Fruit fly (Drosophila melanogaster): ENCODE data around the gene CG18563.

DNA sequence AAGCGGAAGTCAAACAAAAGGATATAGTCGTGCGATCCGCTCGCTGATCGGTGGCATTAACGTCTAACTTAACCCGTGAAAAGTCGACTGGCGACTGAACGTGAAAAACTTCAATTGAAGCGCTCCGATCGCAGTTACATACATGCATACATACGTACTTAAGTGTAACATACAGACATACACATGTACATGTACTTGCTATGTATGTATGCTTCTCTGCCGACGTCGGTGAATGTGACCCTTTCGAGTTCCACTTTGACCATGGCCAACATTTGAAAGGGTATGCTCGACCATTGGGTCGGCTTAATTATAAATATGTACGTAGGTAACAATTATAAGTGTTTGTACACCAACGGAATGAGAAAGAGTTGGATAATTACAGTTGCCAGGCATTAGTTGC, 39.3 kb upstream of the CG18563 start, which contains the start of gene qua:
- TF ChIP-seq CG33017 (tag; optimal IDR thresholded peaks at IDR 0.05) (no peak), kay (GFP tag; ENCODE audit: borderline replicate concordance) (no peak), CG1620 (GFP tag; optimal IDR thresholded peaks at IDR 0.05) (no peak), ovo (GFP tag; optimal IDR thresholded peaks at IDR 0.05) (no peak), toe (GFP tag; optimal IDR thresholded peaks at IDR 0.05) (no peak), Crg-1 (GFP tag; optimal IDR thresholded peaks at IDR 0.05) (no peak), tj (GFP tag; optimal IDR thresholded peaks at IDR 0.05) (no peak), cic (GFP tag; optimal IDR thresholded peaks at IDR 0.05) (no peak)
